Fruit fly (Drosophila melanogaster) Kc167 (cell line): Measurements from ENCODE around the gene CG32086.

Experiments
- Myc ChIP-seq: fragments of >200 bp; optimal IDR thresholded peaks from 2 replicates; lab custom pipeline; 2017; ENCODE audit warnings: missing external identifiers
- Sin3A ChIP-seq: fragments of >200 bp; optimal IDR thresholded peaks from 2 replicates; lab custom pipeline; 2018; ENCODE audit warnings: missing external identifiers
- h ChIP-seq: fragments of >200 bp; optimal IDR thresholded peaks from 3 replicates; lab custom pipeline; 2018; ENCODE audit warnings: missing external identifiers
- insv ChIP-seq: fragments of >200 bp; optimal IDR thresholded peaks from 3 replicates; lab custom pipeline; 2018; ENCODE audit warnings: missing external identifiers
- psq ChIP-seq: fragments of >200 bp; optimal IDR thresholded peaks from 2 replicates; lab custom pipeline; 2017; ENCODE audit warnings: missing external identifiers
- ttk ChIP-seq: sonication (Bioruptor generic); optimal IDR thresholded peaks from 2 replicates; lab custom pipeline; 2017; ENCODE audit warnings: missing external identifiers

CG32086 gene

dm6 chr3L:11533704-11534319 lies 50.1 kb downstream of the CG32086 start:
- TF ChIP-seq Sin3A (lab: Kevin White, UChicago) (no peak), Myc (no peak), h (lab: Kevin White, UChicago) (no peak), insv (lab: Kevin White, UChicago) (no peak), psq (lab: Kevin White, UChicago) (no peak), ttk (lab: Kevin White, UChicago) (no peak)
